Worm (Caenorhabditis elegans): ENCODE results near the gene Y43F8B.22.
A peak's percentile ranks its signal among the peaks of the same experiment; 100 is the strongest.

Y43F8B.22 gene

DNA sequence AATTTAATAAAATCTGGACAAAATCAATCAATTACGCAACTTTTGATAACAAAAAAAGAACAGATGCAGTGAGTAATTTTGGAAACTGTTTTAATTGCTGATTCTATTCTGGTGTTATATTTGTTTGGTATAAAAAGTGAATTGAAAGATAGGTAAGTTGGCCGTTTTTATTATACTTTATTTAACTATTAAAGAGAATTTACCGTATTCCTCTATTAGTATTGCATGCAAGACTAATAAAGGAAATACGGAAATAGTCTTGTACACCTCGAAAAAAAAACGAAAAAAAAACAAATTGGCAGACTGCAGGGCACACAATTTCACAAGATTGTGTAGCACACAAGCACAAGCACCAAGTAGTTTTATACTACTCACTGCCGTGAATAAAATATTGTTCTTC is 20.0 kb upstream of the Y43F8B.22 start, which contains the start of gene Y43F8B.25:
Gene Y43F8B.25, plus strand, starts transcription at position 301 of the 400 bp plus-strand sequence.
- TF ChIP-seq nhr-12 (tag; optimal IDR thresholded peaks at IDR 0.05) (no peak), lin-13 (GFP tag; optimal IDR thresholded peaks at IDR 0.05) (no peak), dmd-4 (tag; optimal IDR thresholded peaks at IDR 0.05) (no peak), mab-5 (tag; optimal IDR thresholded peaks at IDR 0.05) (no peak), fos-1 (tag; optimal IDR thresholded peaks at IDR 0.05) (no peak), unc-39 (tag; optimal IDR thresholded peaks at IDR 0.05) (no peak), lin-39 (tag; optimal IDR thresholded peaks at IDR 0.05) (no peak), nhr-10 (tag; optimal IDR thresholded peaks at IDR 0.05) (no peak), sma-3 (GFP tag; optimal IDR thresholded peaks at IDR 0.05) (no peak), zag-1 (tag; optimal IDR thresholded peaks at IDR 0.05) (no peak), mdl-1 (tag; optimal IDR thresholded peaks at IDR 0.05) (no peak), egl-27 (tag; optimal IDR thresholded peaks at IDR 0.05) (no peak), crh-2 (tag; optimal IDR thresholded peaks at IDR 0.05) (no peak)

- TF ChIP-seq gmeb-1 (tag; optimal IDR thresholded peaks at IDR 0.05), result peak; percentile 2
- no peak for TF ChIP-seq ceh-16 (tag; optimal IDR thresholded peaks at IDR 0.05)
- TF ChIP-seq sem-4 (tag; optimal IDR thresholded peaks at IDR 0.05), result no peak
- TF ChIP-seq crh-2 (tag; optimal IDR thresholded peaks at IDR 0.05), result peak; percentile 14
- TF ChIP-seq fos-1 (tag; optimal IDR thresholded peaks at IDR 0.05), result peak; percentile 92
- TF ChIP-seq snpc-4 (tag; optimal IDR thresholded peaks at IDR 0.05), result no peak
- TF ChIP-seq lsy-2 (tag; optimal IDR thresholded peaks at IDR 0.05), result no peak
These were observed 15.1 kb upstream of the Y43F8B.22 start, which contains the start of gene Y43F8B.23 for ce11 chrV:19467574-19467973. Gene Y43F8B.23 (minus strand): TSS chrV:19467648.

DNA sequence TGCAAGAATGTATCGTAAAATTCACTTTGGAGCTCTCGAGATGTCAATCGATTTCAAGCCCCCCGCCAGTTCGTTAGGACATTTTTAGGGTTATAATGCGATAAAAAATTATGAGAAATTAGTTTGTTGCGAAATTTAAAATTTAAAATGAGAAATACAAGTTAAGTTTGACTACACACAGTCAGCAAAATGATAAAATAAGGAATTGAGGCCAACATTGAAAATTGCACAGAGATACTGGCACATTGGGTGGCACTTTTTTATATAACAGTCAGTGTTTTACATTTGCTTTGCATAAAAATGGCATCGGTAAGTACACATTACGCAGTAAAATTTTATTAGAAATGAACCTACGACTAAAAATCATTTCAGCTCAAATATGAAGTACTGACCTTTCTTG is 14.6 kb upstream of the Y43F8B.22 start, which contains the start of gene Y43F8B.12:
Gene Y43F8B.12, plus strand, starts transcription at position 301 of the 400 bp plus-strand sequence.
- no peak for TF ChIP-seq unc-39 (tag; optimal IDR thresholded peaks at IDR 0.05)
- no peak for TF ChIP-seq sma-3 (GFP tag; optimal IDR thresholded peaks at IDR 0.05)
- TF ChIP-seq Y55F3AM.14 (GFP tag; optimal IDR thresholded peaks at IDR 0.05), result no peak
- no peak for TF ChIP-seq crh-2 (tag; optimal IDR thresholded peaks at IDR 0.05)
- TF ChIP-seq ceh-16 (tag; optimal IDR thresholded peaks at IDR 0.05), result no peak
- TF ChIP-seq ztf-11 (tag; optimal IDR thresholded peaks at IDR 0.05), result no peak
- TF ChIP-seq sem-4 (tag; optimal IDR thresholded peaks at IDR 0.05), result no peak
- no peak for TF ChIP-seq lin-39 (tag; optimal IDR thresholded peaks at IDR 0.05)
- TF ChIP-seq ztf-4 (tag; optimal IDR thresholded peaks at IDR 0.05), result no peak
- TF ChIP-seq unc-55 (GFP tag; optimal IDR thresholded peaks at IDR 0.05), result no peak
- TF ChIP-seq ztf-1 (GFP tag; conservative IDR thresholded peaks at IDR 0.05), result no peak
- TF ChIP-seq ZK546.5 (tag; optimal IDR thresholded peaks at IDR 0.05), result no peak
- no peak for TF ChIP-seq nhr-237 (tag; optimal IDR thresholded peaks at IDR 0.05)
- TF ChIP-seq ama-1 (optimal IDR thresholded peaks at IDR 0.05), result no peak
- no peak for TF ChIP-seq aly-2 (tag; optimal IDR thresholded peaks at IDR 0.05)
- TF ChIP-seq nhr-11 (tag; optimal IDR thresholded peaks at IDR 0.05), result no peak
- TF ChIP-seq lin-13 (GFP tag; optimal IDR thresholded peaks at IDR 0.05), result no peak
- TF ChIP-seq zag-1 (tag; optimal IDR thresholded peaks at IDR 0.05), result no peak
- TF ChIP-seq ceh-82 (tag; optimal IDR thresholded peaks at IDR 0.05), result no peak

DNA sequence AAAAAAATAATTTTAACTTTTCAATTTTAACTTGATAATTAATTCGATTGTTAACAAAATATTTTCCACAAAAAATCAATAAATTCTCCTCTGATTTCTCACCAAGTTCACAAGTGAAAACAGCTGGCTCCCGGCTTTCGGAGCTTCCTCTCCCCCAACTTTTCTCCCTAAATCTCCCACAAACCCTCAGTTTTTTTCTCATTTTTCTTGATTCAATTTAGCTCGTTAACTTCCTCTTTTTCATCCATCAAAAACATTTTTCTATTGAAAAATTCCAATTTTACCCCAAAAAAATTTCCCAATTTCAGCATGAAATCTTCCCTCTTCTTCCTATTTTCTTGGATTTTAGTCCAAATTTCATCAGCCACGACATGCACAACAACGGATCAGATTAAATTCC is 12.2 kb upstream of the Y43F8B.22 start, which contains the start of gene Y43F8B.11:
Gene Y43F8B.11, plus strand, starts transcription at position 301 of the 400 bp plus-strand sequence.
- TF ChIP-seq nhr-237 (tag; optimal IDR thresholded peaks at IDR 0.05) (no peak), ZK546.5 (tag; optimal IDR thresholded peaks at IDR 0.05) (no peak), skn-1 (tag; optimal IDR thresholded peaks at IDR 0.05) (no peak), ceh-16 (tag; optimal IDR thresholded peaks at IDR 0.05) (no peak), ceh-82 (tag; optimal IDR thresholded peaks at IDR 0.05) (no peak), lin-13 (GFP tag; optimal IDR thresholded peaks at IDR 0.05) (no peak), ama-1 (optimal IDR thresholded peaks at IDR 0.05) (no peak), unc-55 (GFP tag; optimal IDR thresholded peaks at IDR 0.05) (no peak), unc-62 (GFP tag; optimal IDR thresholded peaks at IDR 0.05) (no peak), nhr-77 (tag; optimal IDR thresholded peaks at IDR 0.05) (no peak), gmeb-1 (tag; optimal IDR thresholded peaks at IDR 0.05) (no peak), ztf-4 (tag; optimal IDR thresholded peaks at IDR 0.05) (no peak), nhr-129 (tag; optimal IDR thresholded peaks at IDR 0.05) (no peak), alr-1 (tag; optimal IDR thresholded peaks at IDR 0.05) (no peak), ztf-1 (GFP tag; conservative IDR thresholded peaks at IDR 0.05) (no peak), nhr-10 (tag; optimal IDR thresholded peaks at IDR 0.05) (no peak), C34F6.9 (tag; optimal IDR thresholded peaks at IDR 0.05) (no peak), R02D3.7 (tag; optimal IDR thresholded peaks at IDR 0.05) (no peak)
